Worm (Caenorhabditis elegans) whole organism, early embryonic: ENCODE measurements around the gene sgcb-1.

Experiments used
- B0310.2 ChIP-seq: sonication (generic microtip); optimal IDR thresholded peaks from 2 replicates; lab custom pipeline; 2016; ENCODE audit warnings: mild to moderate bottlenecking, missing genetic modification characterization, missing compliant biosample characterization
- F13C5.2 ChIP-seq: sonication (generic microtip); optimal IDR thresholded peaks from 2 replicates; lab custom pipeline; 2017; ENCODE audit warnings: mild to moderate bottlenecking, missing genetic modification characterization, inconsistent platforms, missing compliant biosample characterization
- aly-1 ChIP-seq: sonication (generic microtip); optimal IDR thresholded peaks from 2 replicates; lab custom pipeline; 2016; ENCODE audit warnings: missing genetic modification characterization, missing compliant biosample characterization
- ama-1 ChIP-seq: fragments of 150-350 bp; optimal IDR thresholded peaks from 2 replicates; lab custom pipeline; 2014
- ceh-13 ChIP-seq: fragments of 200-800 bp; sonication (Bioruptor generic); optimal IDR thresholded peaks from 2 replicates; lab custom pipeline; 2018; ENCODE audit warnings: mild to moderate bottlenecking, missing genetic modification characterization, missing compliant biosample characterization
- ceh-36 ChIP-seq: sonication (generic microtip); optimal IDR thresholded peaks from 2 replicates; lab custom pipeline; 2016; ENCODE audit warnings: missing genetic modification characterization, inconsistent platforms, missing compliant biosample characterization
- flt-1 ChIP-seq: fragments of 200-800 bp; sonication (Bioruptor generic); IDR thresholded peaks from 2 replicates; pipeline ENCODE4 v1.3.6; 2022; ENCODE audit warnings: missing genetic modification characterization, missing compliant biosample characterization
- hmbx-1 ChIP-seq: sonication (generic microtip); optimal IDR thresholded peaks from 2 replicates; lab custom pipeline; 2016; ENCODE audit warnings: mild to moderate bottlenecking, missing genetic modification characterization, missing compliant biosample characterization
- hmg-4 ChIP-seq: fragments of 200-800 bp; sonication (Bioruptor generic); optimal IDR thresholded peaks from 2 replicates; lab custom pipeline; 2018; ENCODE audit warnings: mild to moderate bottlenecking, missing genetic modification characterization, missing compliant biosample characterization
- scrt-1 ChIP-seq: fragments of 200-800 bp; sonication (Bioruptor generic); IDR thresholded peaks from 2 replicates; pipeline ENCODE4 v1.3.6; 2022; ENCODE audit warnings: missing genetic modification characterization, missing compliant biosample characterization
- sea-1 ChIP-seq: fragments of 200-800 bp; sonication (Bioruptor generic); conservative IDR thresholded peaks from 2 replicates; pipeline ENCODE4 v1.3.6; 2022; ENCODE audit warnings: missing genetic modification characterization, missing compliant biosample characterization
- tbx-37 ChIP-seq: fragments of 200-800 bp; sonication (Bioruptor generic); conservative IDR thresholded peaks from 2 replicates; pipeline ENCODE4 v1.3.6; 2022; ENCODE audit warnings: missing genetic modification reagents, missing genetic modification characterization, missing compliant biosample characterization
- tra-4 ChIP-seq: sonication (generic microtip); optimal IDR thresholded peaks from 2 replicates; lab custom pipeline; 2017; ENCODE audit warnings: missing genetic modification characterization, missing compliant biosample characterization

DNA sequence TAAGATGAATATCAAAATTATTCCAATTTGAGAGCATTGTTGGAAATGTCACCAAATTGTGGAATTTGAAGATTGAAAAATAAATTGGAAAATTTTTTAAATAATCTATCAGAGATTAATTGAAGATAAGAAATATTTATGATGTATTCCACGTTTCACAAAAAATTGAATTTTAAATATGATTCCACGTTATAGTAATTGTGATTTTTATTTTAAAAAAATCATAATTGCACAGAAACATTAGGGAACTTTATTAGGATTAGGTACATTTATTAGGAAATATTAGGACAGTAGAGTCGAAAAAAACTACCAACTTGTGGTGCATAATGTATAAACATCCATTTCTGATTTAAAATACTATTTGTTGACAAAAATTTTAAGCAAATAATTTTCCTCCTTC lies 31.5 kb upstream of the sgcb-1 start, which contains the start of gene B0432.11:
- TF ChIP-seq flt-1 (GFP tag; lab: Robert Waterston, UW) (no peak), ceh-13 (GFP tag; lab: Kevin White, UChicago) (no peak), ceh-36 (tag; lab: Kevin White, UChicago) (no peak), sea-1 (GFP tag; lab: Robert Waterston, UW) (no peak), tbx-37 (GFP tag; lab: Robert Waterston, UW) (no peak), ama-1 (lab: Kevin White, UChicago) (no peak), scrt-1 (GFP tag; lab: Robert Waterston, UW) (no peak), F13C5.2 (no peak), hmg-4 (GFP tag; lab: Kevin White, UChicago) (no peak), hmbx-1 (no peak), aly-1 (tag; lab: Kevin White, UChicago) (no peak), B0310.2 (tag; lab: Kevin White, UChicago) (no peak), tra-4 (tag; lab: Kevin White, UChicago) (no peak)
